Worm (Caenorhabditis elegans) whole organism, young adult: ENCODE measurements around the gene metl-6.

ENCODE experiments used
- B0019.2 ChIP-seq: fragments of 200-800 bp; sonication (Bioruptor generic); conservative IDR thresholded peaks from 2 replicates; pipeline ENCODE4 v1.3.6; 2022; ENCODE audit warnings: missing genetic modification reagents, missing genetic modification characterization, missing compliant biosample characterization
- C06A6.2 ChIP-seq: fragments of 200-800 bp; sonication (Bioruptor generic); conservative IDR thresholded peaks from 2 replicates; pipeline ENCODE4 v1.3.6; 2022; ENCODE audit warnings: missing genetic modification characterization, missing compliant biosample characterization
- C17E4.6 ChIP-seq: fragments of 200-800 bp; sonication (Bioruptor generic); IDR thresholded peaks from 2 replicates; pipeline ENCODE4 v1.3.6; 2022; ENCODE audit warnings: missing genetic modification reagents, missing genetic modification characterization, missing compliant biosample characterization
- D2030.7 ChIP-seq: fragments of 200-800 bp; sonication (Bioruptor generic); IDR thresholded peaks from 2 replicates; pipeline ENCODE4 v1.3.6; 2022; ENCODE audit warnings: missing genetic modification reagents, missing genetic modification characterization, missing compliant biosample characterization
- F22D6.2 ChIP-seq: sonication (generic microtip); optimal IDR thresholded peaks from 2 replicates; lab custom pipeline; 2016; ENCODE audit warnings: mild to moderate bottlenecking, missing genetic modification characterization, missing compliant biosample characterization
- F33H1.4 ChIP-seq: fragments of 200-800 bp; sonication (Bioruptor generic); IDR thresholded peaks from 2 replicates; pipeline ENCODE4 v1.3.6; 2022; ENCODE audit warnings: missing genetic modification reagents, missing genetic modification characterization, missing compliant biosample characterization
- F39B2.1 ChIP-seq: fragments of 200-800 bp; sonication (Bioruptor generic); IDR thresholded peaks from 2 replicates; pipeline ENCODE4 v1.3.6; 2022; ENCODE audit warnings: missing genetic modification reagents, missing genetic modification characterization, missing compliant biosample characterization
- F57C9.4 ChIP-seq: sonication (generic microtip); optimal IDR thresholded peaks from 2 replicates; lab custom pipeline; 2017; ENCODE audit warnings: mild to moderate bottlenecking, missing genetic modification characterization, missing compliant biosample characterization
- K12H6.12 ChIP-seq: fragments of 200-800 bp; sonication (Bioruptor generic); optimal IDR thresholded peaks from 2 replicates; lab custom pipeline; 2018; ENCODE audit warnings: mild to moderate bottlenecking, missing genetic modification characterization, missing compliant biosample characterization
- T26A5.8 ChIP-seq: sonication (generic microtip); optimal IDR thresholded peaks from 2 replicates; lab custom pipeline; 2016; ENCODE audit warnings: missing genetic modification characterization, missing compliant biosample characterization
- Y53F4B.3 ChIP-seq: fragments of 200-800 bp; sonication (Bioruptor generic); IDR thresholded peaks from 2 replicates; pipeline ENCODE4 v1.3.6; 2022; ENCODE audit warnings: missing genetic modification reagents, missing genetic modification characterization, missing compliant biosample characterization
- Y53G8AR.9 ChIP-seq: fragments of 200-800 bp; sonication (Bioruptor generic); conservative IDR thresholded peaks from 2 replicates; pipeline ENCODE4 v1.3.6; 2022; ENCODE audit warnings: missing genetic modification reagents, missing genetic modification characterization, missing compliant biosample characterization
- Y56A3A.18 ChIP-seq: fragments of 200-800 bp; sonication (Bioruptor generic); IDR thresholded peaks from 2 replicates; pipeline ENCODE4 v1.3.6; 2022; ENCODE audit warnings: missing genetic modification reagents, missing genetic modification characterization, missing compliant biosample characterization
- Y67H2A.10 ChIP-seq: fragments of 200-800 bp; sonication (Bioruptor generic); conservative IDR thresholded peaks from 2 replicates; pipeline ENCODE4 v1.3.6; 2022; ENCODE audit warnings: missing genetic modification reagents, missing genetic modification characterization, missing compliant biosample characterization
- Y79H2A.3 ChIP-seq: fragments of 200-800 bp; sonication (Bioruptor generic); conservative IDR thresholded peaks from 2 replicates; pipeline ENCODE4 v1.3.6; 2022; ENCODE audit warnings: missing genetic modification reagents, missing genetic modification characterization, missing compliant biosample characterization
- aptf-2 ChIP-seq: fragments of 200-800 bp; sonication (Bioruptor generic); conservative IDR thresholded peaks from 2 replicates; pipeline ENCODE4 v1.3.6; 2022; ENCODE audit warnings: missing genetic modification reagents, missing genetic modification characterization, missing compliant biosample characterization
- attf-6 ChIP-seq: fragments of 200-800 bp; sonication (Bioruptor generic); IDR thresholded peaks from 2 replicates; pipeline ENCODE4 v1.3.6; 2022; ENCODE audit warnings: missing genetic modification reagents, missing genetic modification characterization, missing compliant biosample characterization
- cebp-2 ChIP-seq: fragments of 200-800 bp; sonication (Bioruptor generic); IDR thresholded peaks from 2 replicates; pipeline ENCODE4 v1.3.6; 2022; ENCODE audit warnings: missing genetic modification characterization, missing compliant biosample characterization
- ceh-40 ChIP-seq: fragments of 200-800 bp; sonication (Bioruptor generic); IDR thresholded peaks from 2 replicates; pipeline ENCODE4 v1.3.6; 2022; ENCODE audit warnings: missing genetic modification characterization, missing compliant biosample characterization
- dox-1 ChIP-seq: fragments of 200-800 bp; sonication (Bioruptor generic); IDR thresholded peaks from 2 replicates; pipeline ENCODE4 v1.3.6; 2022; ENCODE audit warnings: missing genetic modification reagents, missing genetic modification characterization, missing compliant biosample characterization
- egl-18 ChIP-seq: fragments of 200-800 bp; sonication (Bioruptor generic); IDR thresholded peaks from 2 replicates; pipeline ENCODE4 v1.3.6; 2022; ENCODE audit warnings: missing genetic modification reagents, missing genetic modification characterization, missing compliant biosample characterization
- egl-44 ChIP-seq: fragments of 200-800 bp; sonication (Bioruptor generic); IDR thresholded peaks from 2 replicates; pipeline ENCODE4 v1.3.6; 2022; ENCODE audit warnings: missing genetic modification reagents, missing genetic modification characterization, missing compliant biosample characterization
- ekl-4 ChIP-seq: fragments of 200-800 bp; sonication (Bioruptor generic); IDR thresholded peaks from 2 replicates; pipeline ENCODE4 v1.3.6; 2022; ENCODE audit warnings: missing genetic modification reagents, missing genetic modification characterization, missing compliant biosample characterization
- hmg-20 ChIP-seq: fragments of 200-800 bp; sonication (Bioruptor generic); IDR thresholded peaks from 2 replicates; pipeline ENCODE4 v1.3.6; 2022; ENCODE audit warnings: missing genetic modification reagents, missing genetic modification characterization, missing compliant biosample characterization
- hsf-1 ChIP-seq: fragments of 200-800 bp; sonication (Bioruptor generic); IDR thresholded peaks from 2 replicates; pipeline ENCODE4 v1.3.6; 2022; ENCODE audit warnings: missing genetic modification reagents, missing genetic modification characterization, missing compliant biosample characterization
- let-526 ChIP-seq: fragments of 200-800 bp; sonication (Bioruptor generic); IDR thresholded peaks from 2 replicates; pipeline ENCODE4 v1.3.6; 2022; ENCODE audit warnings: missing genetic modification reagents, missing genetic modification characterization, missing compliant biosample characterization
- lin-26 ChIP-seq: fragments of 200-800 bp; sonication (Bioruptor generic); IDR thresholded peaks from 2 replicates; pipeline ENCODE4 v1.3.6; 2022; ENCODE audit warnings: missing genetic modification reagents, missing genetic modification characterization, missing compliant biosample characterization
- lsl-1 ChIP-seq: fragments of 200-800 bp; sonication (Bioruptor generic); optimal IDR thresholded peaks from 2 replicates; lab custom pipeline; 2018; ENCODE audit warnings: mild to moderate bottlenecking, missing genetic modification characterization, moderate library complexity, missing compliant biosample characterization
- madf-3 ChIP-seq: fragments of 200-800 bp; sonication (Bioruptor generic); IDR thresholded peaks from 2 replicates; pipeline ENCODE4 v1.3.6; 2022; ENCODE audit warnings: missing genetic modification reagents, missing genetic modification characterization, missing compliant biosample characterization
- madf-6 ChIP-seq: fragments of 200-800 bp; sonication (Bioruptor generic); IDR thresholded peaks from 2 replicates; pipeline ENCODE4 v1.3.6; 2022; ENCODE audit warnings: missing genetic modification reagents, missing genetic modification characterization, missing compliant biosample characterization
- madf-8 ChIP-seq: fragments of 200-800 bp; sonication (Bioruptor generic); conservative IDR thresholded peaks from 2 replicates; pipeline ENCODE4 v1.3.6; 2022; ENCODE audit warnings: missing genetic modification reagents, missing genetic modification characterization, missing compliant biosample characterization
- mcd-1 ChIP-seq: fragments of 200-800 bp; sonication (Bioruptor generic); IDR thresholded peaks from 2 replicates; pipeline ENCODE4 v1.3.6; 2022; ENCODE audit warnings: missing genetic modification reagents, missing genetic modification characterization, missing compliant biosample characterization
- nfya-2 ChIP-seq: fragments of 200-800 bp; sonication (Bioruptor generic); IDR thresholded peaks from 2 replicates; pipeline ENCODE4 v1.3.6; 2022; ENCODE audit warnings: missing genetic modification reagents, missing genetic modification characterization, missing compliant biosample characterization
- nfyb-1 ChIP-seq: fragments of 200-800 bp; sonication (Bioruptor generic); IDR thresholded peaks from 2 replicates; pipeline ENCODE4 v1.3.6; 2022; ENCODE audit warnings: missing genetic modification reagents, missing genetic modification characterization, missing compliant biosample characterization
- pbrm-1 ChIP-seq: fragments of 200-800 bp; sonication (Bioruptor generic); IDR thresholded peaks from 2 replicates; pipeline ENCODE4 v1.3.6; 2022; ENCODE audit warnings: missing genetic modification reagents, missing genetic modification characterization, missing compliant biosample characterization
- rpc-1 ChIP-seq, 2 experiments: fragments of 150-350 bp in 1 of 2; sonication (generic microtip) in 1 of 2; optimal IDR thresholded peaks; 2 replicates each; lab custom pipeline; 2014 to 2018; ENCODE audit warnings: missing biosample characterization in 1 of 2, missing genetic modification characterization in 1 of 2, missing genetic modification reagents in 1 of 2, missing genotype in 1 of 2
- snpc-1.3 ChIP-seq: sonication (generic microtip); optimal IDR thresholded peaks from 2 replicates; lab custom pipeline; 2017; ENCODE audit warnings: missing genetic modification characterization, mild to moderate bottlenecking, missing compliant biosample characterization, antibody characterized with exemption, moderate library complexity, missing genotype, missing genetic modification reagents; ENCODE audit not compliant: insufficient read depth
- somi-1 ChIP-seq: fragments of 200-800 bp; sonication (Bioruptor generic); optimal IDR thresholded peaks from 2 replicates; lab custom pipeline; 2018; ENCODE audit warnings: mild to moderate bottlenecking, missing genetic modification characterization, missing compliant biosample characterization
- sptf-2 ChIP-seq: fragments of 200-800 bp; sonication (Bioruptor generic); optimal IDR thresholded peaks from 2 replicates; lab custom pipeline; 2018; ENCODE audit warnings: mild to moderate bottlenecking, missing genetic modification characterization, missing compliant biosample characterization
- ztf-28 ChIP-seq: fragments of 200-800 bp; sonication (Bioruptor generic); IDR thresholded peaks from 2 replicates; pipeline ENCODE4 v1.3.6; 2022; ENCODE audit warnings: missing genetic modification reagents, missing genetic modification characterization, missing compliant biosample characterization
- ztf-6 ChIP-seq: fragments of 200-800 bp; sonication (Bioruptor generic); IDR thresholded peaks from 2 replicates; pipeline ENCODE4 v1.3.6; 2022; ENCODE audit warnings: missing genetic modification reagents, missing genetic modification characterization, missing compliant biosample characterization

metl-6 gene

DNA sequence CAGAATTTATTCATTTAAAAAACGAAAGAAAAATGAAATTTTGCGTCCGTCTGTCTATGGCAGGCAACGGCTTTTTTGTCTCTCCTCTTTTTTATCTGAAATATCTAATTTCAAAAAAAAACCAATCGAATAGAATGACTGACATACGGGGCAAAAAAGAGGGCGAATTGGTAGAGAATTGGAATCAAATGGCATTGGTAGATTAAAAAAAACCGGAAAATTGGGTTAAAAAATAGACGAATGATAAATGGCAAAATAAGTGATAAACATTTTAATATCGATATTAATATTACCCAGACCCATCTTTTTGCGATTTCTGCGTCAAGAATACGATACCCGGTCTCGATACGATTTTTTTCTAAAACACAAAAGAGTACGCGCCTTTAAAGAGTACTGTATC lies 20.0 kb downstream of the metl-6 start, which contains the start of gene tir-1:
tir-1 (minus strand) TSS at position 101 of the 400 bp plus-strand sequence.
- TF ChIP-seq aptf-2 (GFP tag; lab: Robert Waterston, UW) = no peak
- TF ChIP-seq somi-1 (GFP tag; lab: Kevin White, UChicago) = no peak
- TF ChIP-seq lsl-1 (GFP tag; lab: Kevin White, UChicago) = no peak
- no peak for TF ChIP-seq lin-26 (GFP tag; lab: Robert Waterston, UW)
- TF ChIP-seq K12H6.12 (tag; lab: Kevin White, UChicago) = no peak
- TF ChIP-seq F22D6.2 (tag; lab: Kevin White, UChicago) = no peak
- no peak for TF ChIP-seq ekl-4 (GFP tag; lab: Robert Waterston, UW)
- no peak for TF ChIP-seq snpc-1.3
- no peak for TF ChIP-seq sptf-2 (GFP tag; lab: Kevin White, UChicago)
- no peak for TF ChIP-seq C06A6.2
- TF ChIP-seq Y67H2A.10 (GFP tag; lab: Robert Waterston, UW) = no peak
- no peak for TF ChIP-seq T26A5.8 (tag; lab: Kevin White, UChicago)
- no peak for TF ChIP-seq nfya-2 (GFP tag; lab: Robert Waterston, UW)
- TF ChIP-seq rpc-1 (optimal IDR thresholded peaks at IDR 0.05; lab: Kevin White, UChicago) = no peak
- no peak for TF ChIP-seq rpc-1 (tag; optimal IDR thresholded peaks at IDR 0.05; lab: Kevin White, UChicago)

- TF ChIP-seq D2030.7 (GFP tag; lab: Robert Waterston, UW) (no peak), K12H6.12 (tag; lab: Kevin White, UChicago) (peak; percentile 65)
Observed at ce11 chrIII:3898850-3899249, 22.7 kb downstream of the metl-6 start.

ce11 chrIII:3898354-3898753 lies 23.2 kb downstream of the metl-6 start:
- TF ChIP-seq snpc-1.3 (no peak), F57C9.4 (tag; lab: Kevin White, UChicago) (no peak), Y56A3A.18 (GFP tag; lab: Robert Waterston, UW) (no peak)
- TF ChIP-seq, all 124 proteins: peak for 0

DNA sequence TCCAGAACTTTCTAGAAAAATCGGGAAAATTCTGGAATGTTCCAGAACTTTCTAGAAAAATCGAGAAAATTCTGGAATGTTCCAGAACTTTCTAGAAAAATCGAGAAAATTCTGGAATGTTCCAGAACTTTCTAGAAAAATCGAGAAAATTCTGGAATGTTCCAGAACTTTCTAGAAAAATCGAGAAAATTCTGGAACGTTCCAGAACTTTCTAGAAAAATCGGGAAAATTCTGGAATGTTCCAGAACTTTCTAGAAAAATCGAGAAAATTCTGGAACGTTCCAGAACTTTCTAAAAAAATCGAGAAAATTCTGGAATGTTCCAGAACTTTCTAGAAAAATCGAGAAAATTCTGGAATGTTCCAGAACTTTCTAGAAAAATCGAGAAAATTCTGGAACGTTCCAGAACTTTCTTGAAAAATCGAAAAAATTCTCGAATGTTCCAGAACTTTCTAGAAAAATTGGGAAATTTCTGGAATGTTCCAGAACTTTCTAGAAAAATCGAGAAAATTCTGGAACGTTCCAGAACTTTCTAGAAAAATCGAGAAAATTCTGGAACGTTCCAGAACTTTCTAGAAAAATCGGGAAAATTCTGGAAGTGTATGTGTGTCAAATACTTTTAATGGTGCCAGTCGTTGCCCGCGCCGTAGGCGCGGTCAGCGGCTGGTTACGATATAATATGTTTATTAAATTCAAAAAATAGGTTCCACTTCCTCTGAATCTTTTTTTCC lies 24.2 kb downstream of the metl-6 start:
- peak; percentile 79 for TF ChIP-seq Y53G8AR.9 (GFP tag; lab: Robert Waterston, UW)
- TF ChIP-seq dox-1 (GFP tag; lab: Robert Waterston, UW) = peak; percentile 98
- TF ChIP-seq madf-6 (GFP tag; lab: Robert Waterston, UW) = peak; percentile 77
- TF ChIP-seq B0019.2 = peak; percentile 90
- peak; percentile 61; the same call in 1 of the 2 replicates for TF ChIP-seq ztf-6 (GFP tag; lab: Robert Waterston, UW)
- 0 out of 2 replicates have a peak, but pooled peaks have one; percentile 5 for TF ChIP-seq hmg-20
- 0 out of 2 replicates have a peak, but pooled peaks have one; percentile 33 for TF ChIP-seq mcd-1 (GFP tag; lab: Robert Waterston, UW)
- TF ChIP-seq D2030.7 (GFP tag; lab: Robert Waterston, UW) = peak; percentile 93
- TF ChIP-seq madf-8 (GFP tag; lab: Robert Waterston, UW) = peak; percentile 64
- TF ChIP-seq ztf-28 = peak; percentile 95
- TF ChIP-seq let-526 = peak; percentile 94
- TF ChIP-seq egl-18 = peak; percentile 92
- peak; percentile 95 for TF ChIP-seq Y53F4B.3 (GFP tag; lab: Robert Waterston, UW)
- peak; percentile 99 for TF ChIP-seq hsf-1
- peak; percentile 39; the same call in 1 of the 2 replicates for TF ChIP-seq F33H1.4
- peak; percentile 90 for TF ChIP-seq pbrm-1 (GFP tag; lab: Robert Waterston, UW)
- 0 out of 2 replicates have a peak, but pooled peaks have one; percentile 10 for TF ChIP-seq aptf-2 (GFP tag; lab: Robert Waterston, UW)
- TF ChIP-seq lin-26 (GFP tag; lab: Robert Waterston, UW) = peak; percentile 69
- TF ChIP-seq nfyb-1 (GFP tag; lab: Robert Waterston, UW) = peak; percentile 90
- peak; percentile 69; the same call in 1 of the 2 replicates for TF ChIP-seq Y79H2A.3 (GFP tag; lab: Robert Waterston, UW)
- TF ChIP-seq attf-6 = peak; percentile 94
- TF ChIP-seq cebp-2 = peak; percentile 90; the same call in 1 of the 2 replicates
- TF ChIP-seq C17E4.6 (GFP tag; lab: Robert Waterston, UW) = peak; percentile 47; the same call in 1 of the 2 replicates
- TF ChIP-seq egl-44 (GFP tag; lab: Robert Waterston, UW) = 0 out of 2 replicates have a peak, but pooled peaks have one; percentile 29
- TF ChIP-seq madf-3 = peak; percentile 96
- TF ChIP-seq F39B2.1 (GFP tag; lab: Robert Waterston, UW) = peak; percentile 96
- peak; percentile 96 for TF ChIP-seq ceh-40 (GFP tag; lab: Robert Waterston, UW)
